Fruit fly (Drosophila melanogaster) whole organism, wandering third instar larva: Measurements from ENCODE around the gene CG15891.

Experiments
- Abd-B ChIP-seq: fragments of >200 bp; optimal IDR thresholded peaks from 2 replicates; lab custom pipeline; 2017; ENCODE audit warnings: missing biosample characterization, missing genetic modification characterization
- CG32264 ChIP-seq: fragments of 200-800 bp; sonication (Bioruptor generic); optimal IDR thresholded peaks from 2 replicates; lab custom pipeline; 2016; ENCODE audit warnings: missing biosample characterization, missing genetic modification characterization
- CG9705 ChIP-seq: fragments of 200-800 bp; sonication (Bioruptor generic); optimal IDR thresholded peaks from 2 replicates; lab custom pipeline; 2018; ENCODE audit warnings: missing biosample characterization, mild to moderate bottlenecking, missing genetic modification characterization
- CrebA ChIP-seq: fragments of 200-800 bp; sonication (Bioruptor generic); optimal IDR thresholded peaks from 2 replicates; lab custom pipeline; 2016; ENCODE audit warnings: missing biosample characterization, mild to moderate bottlenecking, missing genetic modification characterization, borderline replicate concordance
- Dfd ChIP-seq: fragments of >200 bp; optimal IDR thresholded peaks from 2 replicates; lab custom pipeline; 2017; ENCODE audit warnings: missing biosample characterization, missing genetic modification characterization
- Dif ChIP-seq: fragments of 200-275, 200-300 bp; sonication (Bioruptor generic); optimal IDR thresholded peaks from 2 replicates; lab custom pipeline; 2018; ENCODE audit warnings: missing biosample characterization, missing genetic modification characterization; ENCODE audit not compliant: partially characterized antibody
- GATAd ChIP-seq: sonication (Bioruptor generic); optimal IDR thresholded peaks from 2 replicates; lab custom pipeline; 2016; ENCODE audit warnings: missing biosample characterization, missing genetic modification characterization
- HLH106 ChIP-seq: fragments of 200-800 bp; optimal IDR thresholded peaks from 3 replicates; lab custom pipeline; 2019; ENCODE audit warnings: missing biosample characterization, mild to moderate bottlenecking, missing genetic modification characterization, moderate library complexity
- Hnf4 ChIP-seq: fragments of 200-800 bp; sonication (Bioruptor generic); optimal IDR thresholded peaks from 2 replicates; lab custom pipeline; 2016; ENCODE audit warnings: missing biosample characterization, mild to moderate bottlenecking, missing genetic modification characterization
- Hr78 ChIP-seq: fragments of >200 bp; optimal IDR thresholded peaks from 2 replicates; lab custom pipeline; 2017; ENCODE audit warnings: missing biosample characterization, missing genetic modification characterization
- Hr83 ChIP-seq: fragments of 200-300 bp; sonication (Bioruptor generic); optimal IDR thresholded peaks from 2 replicates; lab custom pipeline; 2016; ENCODE audit warnings: missing biosample characterization, mild to moderate bottlenecking, missing genetic modification characterization, moderate library complexity; ENCODE audit not compliant: poor library complexity, severe bottlenecking
- Jra ChIP-seq: sonication (Bioruptor generic); optimal IDR thresholded peaks from 2 replicates; lab custom pipeline; 2016; ENCODE audit warnings: missing biosample characterization, missing genetic modification characterization
- Mio ChIP-seq: sonication (Bioruptor generic); optimal IDR thresholded peaks from 2 replicates; lab custom pipeline; 2016; ENCODE audit warnings: missing biosample characterization, missing genetic modification characterization
- Myc ChIP-seq: fragments of >200 bp; optimal IDR thresholded peaks from 2 replicates; lab custom pipeline; 2017
- N ChIP-seq: fragments of >200 bp; optimal IDR thresholded peaks from 2 replicates; lab custom pipeline; 2018; ENCODE audit warnings: missing biosample characterization, missing external identifiers, missing genetic modification characterization
- OdsH ChIP-seq: fragments of 200-800 bp; sonication (Bioruptor generic); optimal IDR thresholded peaks from 2 replicates; lab custom pipeline; 2016; ENCODE audit warnings: missing biosample characterization, mild to moderate bottlenecking, missing genetic modification characterization
- Rel ChIP-seq, 2 experiments: fragments of 200-800 bp; sonication (Bioruptor generic) in 1 of 2; optimal IDR thresholded peaks; 2 replicates in 1 of 2; 3 replicates in 1 of 2; lab custom pipeline; 2016 to 2019; ENCODE audit warnings: mild to moderate bottlenecking in 2 of 2, missing biosample characterization in 2 of 2, missing genetic modification characterization in 2 of 2, moderate library complexity in 1 of 2
- Sp1 ChIP-seq: fragments of 200-800 bp; sonication (Bioruptor generic); optimal IDR thresholded peaks from 3 replicates; lab custom pipeline; 2019; ENCODE audit warnings: missing biosample characterization, mild to moderate bottlenecking, missing genetic modification characterization, moderate library complexity
- Vsx2 ChIP-seq: fragments of 200-300, 225-300 bp; sonication (Bioruptor generic); optimal IDR thresholded peaks from 2 replicates; lab custom pipeline; 2018; ENCODE audit warnings: missing biosample characterization, missing genetic modification characterization; ENCODE audit not compliant: partially characterized antibody
- br ChIP-seq: fragments of 200-800 bp; sonication (Bioruptor generic); optimal IDR thresholded peaks from 2 replicates; lab custom pipeline; 2016; ENCODE audit warnings: missing biosample characterization, missing genetic modification characterization
- brk ChIP-seq: fragments of 200-800 bp; sonication (Bioruptor generic); optimal IDR thresholded peaks from 2 replicates; lab custom pipeline; 2016; ENCODE audit warnings: missing biosample characterization, mild to moderate bottlenecking, missing genetic modification characterization
- dl ChIP-seq, 2 experiments: fragments of 175-275, 200-275 bp in 1 of 2; fragments of 200-275 bp in 1 of 2; sonication (Bioruptor generic); optimal IDR thresholded peaks; lab custom pipeline; 2018; ENCODE audit warnings: mild to moderate bottlenecking in 2 of 2, missing biosample characterization in 2 of 2, missing genetic modification characterization in 2 of 2, moderate library complexity in 2 of 2; ENCODE audit not compliant: partially characterized antibody in 2 of 2, insufficient read depth in 1 of 2
- dmrt93B ChIP-seq: fragments of 200-800 bp; sonication (Bioruptor generic); optimal IDR thresholded peaks from 2 replicates; lab custom pipeline; 2018; ENCODE audit warnings: missing biosample characterization, mild to moderate bottlenecking, missing genetic modification characterization
- dsf ChIP-seq: sonication (Bioruptor generic); optimal IDR thresholded peaks from 2 replicates; lab custom pipeline; 2016; ENCODE audit warnings: missing biosample characterization, missing genetic modification characterization, borderline replicate concordance
- ey ChIP-seq: fragments of 200-800 bp; sonication (Bioruptor generic); optimal IDR thresholded peaks from 2 replicates; lab custom pipeline; 2016; ENCODE audit warnings: missing biosample characterization, missing genetic modification characterization
- foxo ChIP-seq, 2 experiments: fragments of 200-800 bp; sonication (Bioruptor generic); optimal IDR thresholded peaks; 2 replicates in 1 of 2; 3 replicates in 1 of 2; lab custom pipeline; 2016 to 2017; ENCODE audit warnings: missing biosample characterization in 2 of 2, missing genetic modification characterization in 2 of 2
- fru ChIP-seq: fragments of 200-800 bp; sonication (Bioruptor generic); optimal IDR thresholded peaks from 3 replicates; lab custom pipeline; 2016; ENCODE audit warnings: missing biosample characterization, mild to moderate bottlenecking, missing genetic modification characterization
- h ChIP-seq: fragments of 200-800 bp; sonication (Bioruptor generic); optimal IDR thresholded peaks from 3 replicates; lab custom pipeline; 2016; ENCODE audit warnings: missing biosample characterization, mild to moderate bottlenecking, missing genetic modification characterization
- jim ChIP-seq: fragments of 175-275, 200-325 bp; sonication (Bioruptor generic); optimal IDR thresholded peaks from 2 replicates; lab custom pipeline; 2016; ENCODE audit warnings: missing biosample characterization, mild to moderate bottlenecking, missing genetic modification characterization
- lola ChIP-seq: fragments of >200 bp; optimal IDR thresholded peaks from 2 replicates; lab custom pipeline; 2017; ENCODE audit warnings: missing biosample characterization, missing genetic modification characterization
- pan ChIP-seq: fragments of >200 bp; optimal IDR thresholded peaks from 2 replicates; lab custom pipeline; 2017
- psq ChIP-seq: fragments of 200-800 bp; sonication (Bioruptor generic); optimal IDR thresholded peaks from 3 replicates; lab custom pipeline; 2017; ENCODE audit warnings: missing biosample characterization, mild to moderate bottlenecking, missing genetic modification characterization, moderate library complexity
- rgr ChIP-seq: fragments of 200-800 bp; sonication (Bioruptor generic); optimal IDR thresholded peaks from 3 replicates; lab custom pipeline; 2016; ENCODE audit warnings: missing biosample characterization, mild to moderate bottlenecking, missing genetic modification characterization
- sage ChIP-seq: fragments of 200-800 bp; sonication (Bioruptor generic); optimal IDR thresholded peaks from 2 replicates; lab custom pipeline; 2016; ENCODE audit warnings: missing biosample characterization, mild to moderate bottlenecking, missing genetic modification characterization
- sv ChIP-seq: fragments of 200-800 bp; sonication (Bioruptor generic); optimal IDR thresholded peaks from 3 replicates; lab custom pipeline; 2016; ENCODE audit warnings: missing biosample characterization, missing genetic modification characterization
- tai ChIP-seq: sonication (Bioruptor generic); optimal IDR thresholded peaks from 2 replicates; lab custom pipeline; 2016; ENCODE audit warnings: missing biosample characterization, missing genetic modification characterization
- usp ChIP-seq: fragments of >200 bp; optimal IDR thresholded peaks from 2 replicates; lab custom pipeline; 2017; ENCODE audit warnings: missing biosample characterization, missing genetic modification characterization
- woc ChIP-seq: sonication (Bioruptor generic); optimal IDR thresholded peaks from 2 replicates; lab custom pipeline; 2016; ENCODE audit warnings: missing biosample characterization, mild to moderate bottlenecking, missing genetic modification characterization

CG15891 gene

dm6 chrX:6310408-6310807 is 15.3 kb upstream of the CG15891 start:
- TF ChIP-seq sage = no peak
- TF ChIP-seq foxo (GFP tag; optimal IDR thresholded peaks at IDR 0.05; lab: Kevin White, UChicago) = no peak
- TF ChIP-seq Hr78 (GFP tag; lab: Kevin White, UChicago) = no peak
- no peak for TF ChIP-seq tai (GFP tag; lab: Kevin White, UChicago)
- TF ChIP-seq Abd-B = no peak
- TF ChIP-seq N (GFP tag; lab: Kevin White, UChicago) = no peak
- no peak for TF ChIP-seq HLH106 (tag; lab: Kevin White, UChicago)
- TF ChIP-seq dsf = no peak
- TF ChIP-seq Hnf4 (GFP tag; lab: Kevin White, UChicago) = no peak
- TF ChIP-seq brk = no peak
- TF ChIP-seq h (GFP tag; lab: Kevin White, UChicago) = no peak
- no peak for TF ChIP-seq GATAd (GFP tag; lab: Kevin White, UChicago)
- no peak for TF ChIP-seq usp

DNA sequence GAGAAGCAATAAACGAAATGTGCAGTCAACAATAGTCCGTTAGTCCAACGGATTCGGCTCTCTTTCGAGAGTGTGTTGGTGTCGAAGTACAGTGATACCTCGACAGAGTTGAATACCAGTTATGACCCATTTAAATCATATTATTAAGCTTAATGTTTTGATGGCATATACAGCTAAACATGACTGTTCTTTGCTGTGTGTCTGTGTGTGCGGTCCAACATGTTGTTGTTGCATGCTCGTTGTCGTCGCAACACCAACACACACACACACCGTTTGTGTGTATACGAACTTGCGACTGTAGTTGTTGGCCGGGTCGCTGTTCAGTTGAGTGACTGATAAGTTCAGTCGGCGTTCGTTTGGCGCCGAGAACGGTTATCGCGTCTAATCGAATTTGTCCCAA is 13.7 kb upstream of the CG15891 start, which contains the start of gene CG15894:
Gene CG15894 (plus strand): TSS at position 361 of the 400 bp plus-strand sequence.
- TF ChIP-seq Vsx2 (GFP tag; lab: Kevin White, UChicago) = no peak
- no peak for TF ChIP-seq jim (GFP tag; lab: Kevin White, UChicago)
- TF ChIP-seq Hnf4 (GFP tag; lab: Kevin White, UChicago) = no peak
- TF ChIP-seq Hr83 (GFP tag; lab: Kevin White, UChicago) = no peak
- TF ChIP-seq fru (GFP tag; lab: Kevin White, UChicago) = peak; percentile 6
- TF ChIP-seq dl (GFP tag; optimal IDR thresholded peaks at IDR 0.05; lab: Kevin White, UChicago; ENCODE audit: insufficient read depth in 1 of 2, partially characterized antibody in 2 of 2) = no peak
- no peak for TF ChIP-seq GATAd (GFP tag; lab: Kevin White, UChicago)
- no peak for TF ChIP-seq N (GFP tag; lab: Kevin White, UChicago)
- TF ChIP-seq rgr = no peak
- TF ChIP-seq, all 38 proteins: peak for 1

DNA sequence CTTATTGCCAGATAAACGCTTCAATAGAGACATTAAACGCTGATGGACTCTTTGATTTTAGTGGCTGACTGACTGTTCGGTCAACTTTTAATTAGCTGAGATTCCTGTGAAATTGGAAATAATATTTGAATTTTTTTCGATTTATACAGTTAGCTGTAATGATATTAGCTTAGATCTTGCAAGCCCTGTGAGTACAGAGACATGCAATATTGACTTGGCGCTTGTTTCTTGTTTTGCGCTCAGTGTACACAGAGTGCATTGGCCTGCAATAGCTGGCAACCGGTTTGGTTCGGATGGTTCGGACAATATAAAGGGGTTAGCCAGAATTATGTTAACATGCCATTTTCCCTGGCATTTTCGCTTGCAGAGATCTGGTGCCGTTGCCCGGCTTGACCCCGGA is 10.2 kb upstream of the CG15891 start:
- TF ChIP-seq CrebA (GFP tag; lab: Kevin White, UChicago) = no peak
- no peak for TF ChIP-seq CG9705 (GFP tag; lab: Kevin White, UChicago)
- no peak for TF ChIP-seq dl (GFP tag; optimal IDR thresholded peaks at IDR 0.05; lab: Kevin White, UChicago; ENCODE audit: insufficient read depth in 1 of 2, partially characterized antibody in 2 of 2)
- TF ChIP-seq sv (GFP tag; lab: Kevin White, UChicago) = no peak
- TF ChIP-seq Rel (GFP tag; optimal IDR thresholded peaks at IDR 0.05; lab: Kevin White, UChicago) = no peak
- no peak for TF ChIP-seq Rel (tag; optimal IDR thresholded peaks at IDR 0.05; lab: Kevin White, UChicago)
- no peak for TF ChIP-seq Abd-B
- TF ChIP-seq Jra (GFP tag; lab: Kevin White, UChicago) = no peak
- TF ChIP-seq tai (GFP tag; lab: Kevin White, UChicago) = no peak
- TF ChIP-seq Hnf4 (GFP tag; lab: Kevin White, UChicago) = no peak
- TF ChIP-seq psq = peak; percentile 26
- no peak for TF ChIP-seq usp
- no peak for TF ChIP-seq CG32264 (GFP tag; lab: Kevin White, UChicago)
- peak; percentile 14 for TF ChIP-seq rgr
- TF ChIP-seq Myc (lab: Kevin White, UChicago) = no peak
- no peak for TF ChIP-seq dmrt93B
- TF ChIP-seq Vsx2 (GFP tag; lab: Kevin White, UChicago) = peak; percentile 57
- TF ChIP-seq GATAd (GFP tag; lab: Kevin White, UChicago) = no peak
- peak in 1 of 2 experiments; percentile 37 for TF ChIP-seq foxo (GFP tag; optimal IDR thresholded peaks at IDR 0.05; lab: Kevin White, UChicago)
- peak; percentile 15 for TF ChIP-seq HLH106 (tag; lab: Kevin White, UChicago)
- TF ChIP-seq woc (GFP tag; lab: Kevin White, UChicago) = peak; percentile 12
- peak; percentile 16 for TF ChIP-seq fru (GFP tag; lab: Kevin White, UChicago)
- TF ChIP-seq Sp1 (GFP tag; lab: Kevin White, UChicago) = peak; percentile 3
- TF ChIP-seq Hr78 (GFP tag; lab: Kevin White, UChicago) = no peak
- TF ChIP-seq Dfd = no peak
- no peak for TF ChIP-seq sage
- peak; percentile 2 for TF ChIP-seq ey (GFP tag; lab: Kevin White, UChicago)
- TF ChIP-seq pan = no peak
- TF ChIP-seq br (GFP tag; lab: Kevin White, UChicago) = peak; percentile 27
- no peak for TF ChIP-seq Mio (GFP tag; lab: Kevin White, UChicago)
- TF ChIP-seq dsf = no peak
- TF ChIP-seq h (GFP tag; lab: Kevin White, UChicago) = peak; percentile 10
- no peak for TF ChIP-seq jim (GFP tag; lab: Kevin White, UChicago)
- no peak for TF ChIP-seq Hr83 (GFP tag; lab: Kevin White, UChicago)
- no peak for TF ChIP-seq lola (GFP tag; lab: Kevin White, UChicago)
- no peak for TF ChIP-seq N (GFP tag; lab: Kevin White, UChicago)
- no peak for TF ChIP-seq Dif (GFP tag; lab: Kevin White, UChicago)
- TF ChIP-seq OdsH (GFP tag; lab: Kevin White, UChicago) = peak; percentile 19
- TF ChIP-seq brk = no peak
